Fruit fly (Drosophila melanogaster) whole organism, embryonic: ENCODE data around the gene CG18301.
A peak's percentile ranks its signal among the peaks of the same experiment; 100 is the strongest.

Source experiments
- ATbp ChIP-seq: fragments of 200-800 bp; sonication (Bioruptor generic); optimal IDR thresholded peaks from 2 replicates; lab custom pipeline; 2017; ENCODE audit warnings: missing biosample characterization, mild to moderate bottlenecking, missing genetic modification characterization, missing genetic modification reagents
- Bdp1 ChIP-seq: fragments of 200-800 bp; sonication (Bioruptor generic); optimal IDR thresholded peaks from 3 replicates; lab custom pipeline; 2016; ENCODE audit warnings: missing biosample characterization, missing genetic modification characterization
- CG10209 ChIP-seq: fragments of 200-800 bp; sonication (Bioruptor generic); optimal IDR thresholded peaks from 3 replicates; lab custom pipeline; 2017; ENCODE audit warnings: missing biosample characterization, mild to moderate bottlenecking, missing genetic modification characterization, missing genetic modification reagents
- CG10274 ChIP-seq: fragments of 200-800 bp; sonication (Bioruptor generic); optimal IDR thresholded peaks from 3 replicates; lab custom pipeline; 2017; ENCODE audit warnings: missing biosample characterization, mild to moderate bottlenecking, missing genetic modification characterization
- CG11398 ChIP-seq: fragments of 200-800 bp; sonication (Bioruptor generic); optimal IDR thresholded peaks from 2 replicates; lab custom pipeline; 2016; ENCODE audit warnings: missing biosample characterization, missing genetic modification characterization
- CG11695 ChIP-seq: fragments of 200-800 bp; sonication (Bioruptor generic); IDR thresholded peaks from 3 replicates; pipeline ENCODE4 v1.3.6; 2022; ENCODE audit warnings: missing biosample characterization, missing genetic modification characterization
- CG12155 ChIP-seq: fragments of 200-800 bp; sonication (Bioruptor generic); optimal IDR thresholded peaks from 3 replicates; lab custom pipeline; 2016; ENCODE audit warnings: missing biosample characterization, missing genetic modification characterization
- CG12219 ChIP-seq: fragments of 200-800 bp; sonication (Bioruptor generic); optimal IDR thresholded peaks from 3 replicates; lab custom pipeline; 2018; ENCODE audit warnings: missing biosample characterization, mild to moderate bottlenecking, missing genetic modification characterization
- CG13624 ChIP-seq: fragments of 200-800 bp; sonication (Bioruptor generic); optimal IDR thresholded peaks from 2 replicates; lab custom pipeline; 2016; ENCODE audit warnings: missing biosample characterization, missing genetic modification characterization
- CG14014 ChIP-seq: fragments of 200-800 bp; sonication (Bioruptor generic); IDR thresholded peaks from 2 replicates; pipeline ENCODE4 v1.3.6; 2022; ENCODE audit warnings: missing biosample characterization, missing genetic modification characterization
- CG14050 ChIP-seq: fragments of 200-800 bp; sonication (Bioruptor generic); IDR thresholded peaks from 3 replicates; pipeline ENCODE4 v1.3.6; 2022; ENCODE audit warnings: missing biosample characterization, missing genetic modification characterization
- CG14667 ChIP-seq: fragments of 200-800 bp; sonication (Bioruptor generic); IDR thresholded peaks from 2 replicates; pipeline ENCODE4 v1.3.6; 2022; ENCODE audit warnings: missing biosample characterization, missing genetic modification characterization
- CG15696 ChIP-seq: fragments of 200-800 bp; sonication (Bioruptor generic); optimal IDR thresholded peaks from 2 replicates; lab custom pipeline; 2019; ENCODE audit warnings: missing biosample characterization, mild to moderate bottlenecking, missing genetic modification characterization, moderate library complexity
- CG1602 ChIP-seq: fragments of 200-800 bp; sonication (Bioruptor generic); optimal IDR thresholded peaks from 3 replicates; lab custom pipeline; 2016; ENCODE audit warnings: missing biosample characterization, missing genetic modification characterization
- CG16815 ChIP-seq: fragments of 200-800 bp; sonication (Bioruptor generic); optimal IDR thresholded peaks from 3 replicates; lab custom pipeline; 2017; ENCODE audit warnings: missing biosample characterization, mild to moderate bottlenecking, missing genetic modification characterization
- CG17912 ChIP-seq: fragments of 200-800 bp; sonication (Bioruptor generic); optimal IDR thresholded peaks from 2 replicates; lab custom pipeline; 2018; ENCODE audit warnings: missing biosample characterization, mild to moderate bottlenecking, missing genetic modification characterization
- CG18599 ChIP-seq: fragments of 200-800 bp; sonication (Bioruptor generic); optimal IDR thresholded peaks from 3 replicates; lab custom pipeline; 2017; ENCODE audit warnings: missing biosample characterization, missing genetic modification characterization, mild to moderate bottlenecking, moderate library complexity, missing genetic modification reagents
- CG18619 ChIP-seq: fragments of 200-800 bp; sonication (Bioruptor generic); optimal IDR thresholded peaks from 3 replicates; lab custom pipeline; 2017; ENCODE audit warnings: missing biosample characterization, mild to moderate bottlenecking, missing genetic modification characterization
- CG30020 ChIP-seq: fragments of 200-800 bp; optimal IDR thresholded peaks from 2 replicates; lab custom pipeline; 2019; ENCODE audit warnings: missing biosample characterization, mild to moderate bottlenecking, missing genetic modification characterization, moderate library complexity
- CG30403 ChIP-seq: fragments of 200-800 bp; sonication (Bioruptor generic); optimal IDR thresholded peaks from 3 replicates; lab custom pipeline; 2016; ENCODE audit warnings: missing biosample characterization, missing genetic modification characterization
- CG31388 ChIP-seq: fragments of 200-800 bp; sonication (Bioruptor generic); optimal IDR thresholded peaks from 2 replicates; lab custom pipeline; 2016; ENCODE audit warnings: missing biosample characterization, missing genetic modification characterization
- CG33213 ChIP-seq: fragments of 200-800 bp; sonication (Bioruptor generic); optimal IDR thresholded peaks from 3 replicates; lab custom pipeline; 2016; ENCODE audit warnings: missing biosample characterization, missing genetic modification characterization
- CG3407 ChIP-seq: fragments of 200-800 bp; sonication (Bioruptor generic); optimal IDR thresholded peaks from 2 replicates; lab custom pipeline; 2018; ENCODE audit warnings: missing biosample characterization, mild to moderate bottlenecking, missing genetic modification characterization
- CG5180 ChIP-seq: fragments of 200-800 bp; sonication (Bioruptor generic); optimal IDR thresholded peaks from 3 replicates; lab custom pipeline; 2017; ENCODE audit warnings: missing biosample characterization, missing genetic modification characterization, mild to moderate bottlenecking, moderate library complexity, missing genetic modification reagents
- CG6272 ChIP-seq: fragments of 200-800 bp; sonication (Bioruptor generic); IDR thresholded peaks from 2 replicates; pipeline ENCODE4 v1.3.6; 2022; ENCODE audit warnings: missing biosample characterization, missing genetic modification characterization
- CG7745 ChIP-seq: fragments of 200-800 bp; sonication (Bioruptor generic); optimal IDR thresholded peaks from 2 replicates; lab custom pipeline; 2018; ENCODE audit warnings: missing biosample characterization, mild to moderate bottlenecking, missing genetic modification characterization, moderate library complexity
- CG8359 ChIP-seq: fragments of 200-800 bp; sonication (Bioruptor generic); optimal IDR thresholded peaks from 2 replicates; lab custom pipeline; 2017; ENCODE audit warnings: missing biosample characterization, mild to moderate bottlenecking, missing genetic modification characterization, borderline replicate concordance
- CG9727 ChIP-seq: fragments of 200-800 bp; sonication (Bioruptor generic); optimal IDR thresholded peaks from 3 replicates; lab custom pipeline; 2017; ENCODE audit warnings: missing biosample characterization, mild to moderate bottlenecking, missing genetic modification characterization
- CTCF ChIP-seq: fragments of 200-800 bp; sonication (Bioruptor generic); optimal IDR thresholded peaks from 2 replicates; lab custom pipeline; 2017; ENCODE audit warnings: missing biosample characterization, mild to moderate bottlenecking, missing genetic modification characterization, moderate library complexity
- D ChIP-seq, 2 experiments: fragments of 200-800 bp in 1 of 2; fragments of >200 bp in 1 of 2; sonication (Bioruptor generic) in 1 of 2; optimal IDR thresholded peaks; 2 replicates in 1 of 2; 3 replicates in 1 of 2; lab custom pipeline; 2017; ENCODE audit warnings: mild to moderate bottlenecking in 1 of 2, missing biosample characterization in 1 of 2, missing genetic modification characterization in 1 of 2, missing genetic modification reagents in 1 of 2
- D19B ChIP-seq: fragments of 200-800 bp; sonication (Bioruptor generic); optimal IDR thresholded peaks from 2 replicates; lab custom pipeline; 2017; ENCODE audit warnings: missing biosample characterization, mild to moderate bottlenecking, missing genetic modification characterization
- HLH3B ChIP-seq: fragments of 200-800 bp; sonication (Bioruptor generic); IDR thresholded peaks from 2 replicates; pipeline ENCODE4 v1.3.6; 2022; ENCODE audit warnings: missing biosample characterization, missing genetic modification characterization
- Poxn ChIP-seq: fragments of 200-800 bp; sonication (Bioruptor generic); IDR thresholded peaks from 2 replicates; pipeline ENCODE4 v1.3.6; 2022; ENCODE audit warnings: missing biosample characterization, missing genetic modification characterization
- Sox100B ChIP-seq: fragments of 200-800 bp; sonication (Bioruptor generic); optimal IDR thresholded peaks from 3 replicates; lab custom pipeline; 2018; ENCODE audit warnings: missing biosample characterization, mild to moderate bottlenecking, missing genetic modification characterization
- Spps ChIP-seq: fragments of 200-800 bp; sonication (Bioruptor generic); optimal IDR thresholded peaks from 2 replicates; lab custom pipeline; 2018; ENCODE audit warnings: missing biosample characterization, mild to moderate bottlenecking, missing genetic modification characterization
- Vsx1 ChIP-seq: fragments of 200-800 bp; sonication (Bioruptor generic); optimal IDR thresholded peaks from 2 replicates; lab custom pipeline; 2017; ENCODE audit warnings: missing biosample characterization, mild to moderate bottlenecking, missing genetic modification characterization, missing genetic modification reagents
- ara ChIP-seq: fragments of 200-800 bp; sonication (Bioruptor generic); IDR thresholded peaks from 2 replicates; pipeline ENCODE4 v1.3.6; 2022; ENCODE audit warnings: missing biosample characterization, missing genetic modification characterization
- br ChIP-seq: fragments of >200 bp; optimal IDR thresholded peaks from 2 replicates; lab custom pipeline; 2017
- chif ChIP-seq, 2 experiments: fragments of 200-800 bp; sonication (Bioruptor generic); optimal IDR thresholded peaks; 3 replicates each; lab custom pipeline; 2016; ENCODE audit warnings: missing biosample characterization in 2 of 2, missing genetic modification characterization in 2 of 2
- dpn ChIP-seq, 2 experiments: fragments of 200-800 bp; sonication (Bioruptor generic); optimal IDR thresholded peaks; 3 replicates each; lab custom pipeline; 2016; ENCODE audit warnings: missing biosample characterization in 2 of 2, missing genetic modification characterization in 2 of 2
- eyg ChIP-seq: fragments of 200-800 bp; sonication (Bioruptor generic); optimal IDR thresholded peaks from 3 replicates; lab custom pipeline; 2016; ENCODE audit warnings: missing biosample characterization, missing genetic modification characterization
- fd64A ChIP-seq: fragments of 200-800 bp; sonication (Bioruptor generic); optimal IDR thresholded peaks from 3 replicates; lab custom pipeline; 2018; ENCODE audit warnings: missing biosample characterization, mild to moderate bottlenecking, missing genetic modification characterization
- gsb ChIP-seq: fragments of 200-800 bp; sonication (Bioruptor generic); IDR thresholded peaks from 2 replicates; pipeline ENCODE4 v1.3.6; 2022; ENCODE audit warnings: missing biosample characterization, missing genetic modification characterization
- kni ChIP-seq: fragments of 200-800 bp; sonication (Bioruptor generic); optimal IDR thresholded peaks from 3 replicates; lab custom pipeline; 2017; ENCODE audit warnings: mild to moderate bottlenecking, missing biosample characterization, missing genetic modification reagents, missing genetic modification characterization
- nerfin-1 ChIP-seq: fragments of 200-800 bp; sonication (Bioruptor generic); optimal IDR thresholded peaks from 3 replicates; lab custom pipeline; 2019; ENCODE audit warnings: missing biosample characterization, mild to moderate bottlenecking, missing genetic modification characterization, moderate library complexity
- onecut ChIP-seq: fragments of 200-800 bp; sonication (Bioruptor generic); IDR thresholded peaks from 2 replicates; pipeline ENCODE4 v1.3.6; 2022; ENCODE audit warnings: missing biosample characterization, missing genetic modification characterization
- psq ChIP-seq: fragments of 200-800 bp; sonication (Bioruptor generic); optimal IDR thresholded peaks from 2 replicates; lab custom pipeline; 2017; ENCODE audit warnings: missing biosample characterization, missing genetic modification characterization
- run ChIP-seq: fragments of 200-800 bp; sonication (Bioruptor generic); optimal IDR thresholded peaks from 3 replicates; lab custom pipeline; 2018; ENCODE audit warnings: missing biosample characterization, mild to moderate bottlenecking, missing genetic modification characterization
- sd ChIP-seq: fragments of 200-800 bp; sonication (Bioruptor generic); optimal IDR thresholded peaks from 3 replicates; lab custom pipeline; 2018; ENCODE audit warnings: missing biosample characterization, mild to moderate bottlenecking, missing genetic modification characterization, moderate library complexity
- sna ChIP-seq: fragments of 200-800 bp; sonication (Bioruptor generic); IDR thresholded peaks from 2 replicates; pipeline ENCODE4 v1.3.6; 2022; ENCODE audit warnings: missing biosample characterization, missing genetic modification characterization; ENCODE audit not compliant: partially characterized antibody
- tio ChIP-seq: fragments of 200-800 bp; sonication (Bioruptor generic); optimal IDR thresholded peaks from 2 replicates; lab custom pipeline; 2017; ENCODE audit warnings: missing biosample characterization, missing genetic modification characterization, inconsistent platforms

The CG18301 gene

DNA sequence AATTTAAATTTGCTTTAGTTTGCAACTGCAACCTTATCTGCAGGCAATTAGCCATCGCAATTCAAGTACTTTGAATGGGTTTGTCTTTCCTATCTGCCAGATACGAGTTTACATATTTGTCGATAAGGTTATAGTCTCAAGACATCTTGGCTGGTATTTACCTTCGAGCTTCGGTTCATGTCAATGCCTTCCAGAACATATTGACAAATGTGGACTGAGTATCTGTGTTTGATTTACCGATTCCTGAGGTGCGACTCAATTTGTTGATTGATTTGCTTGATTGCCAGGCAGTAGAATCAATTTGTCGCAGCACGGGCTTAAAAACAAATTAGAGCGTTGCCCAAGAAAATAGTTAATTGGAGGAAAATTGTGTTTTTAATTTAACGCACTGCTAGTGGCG lies 21.2 kb downstream of the CG18301 start (continued):
- TF ChIP-seq chif (GFP tag; optimal IDR thresholded peaks at IDR 0.05; lab: Kevin White, UChicago) (peak; percentile 21 to 42), CG6272 (no peak), CG12155 (no peak), CG9727 (GFP tag; lab: Kevin White, UChicago) (peak; percentile 65), gsb (GFP tag; lab: Robert Waterston, UW) (no peak), CG14014 (GFP tag; lab: Robert Waterston, UW) (peak; percentile 31; the same call in 1 of the 2 replicates), CG12219 (GFP tag; lab: Kevin White, UChicago) (peak; percentile 27), Spps (tag; lab: Kevin White, UChicago) (peak; percentile 7), CG11695 (0 out of 3 replicates have a peak, but pooled peaks have one; percentile 35), psq (GFP tag; lab: Kevin White, UChicago) (no peak), HLH3B (GFP tag; lab: Robert Waterston, UW) (no peak; the same call in 1 of the 2 replicates), CG10209 (GFP tag; lab: Kevin White, UChicago) (peak; percentile 62), kni (GFP tag; lab: Kevin White, UChicago) (peak; percentile 17), CG16815 (GFP tag; lab: Kevin White, UChicago) (no peak), CTCF (no peak), CG5180 (peak; percentile 28), Sox100B (GFP tag; lab: Kevin White, UChicago) (peak; percentile 4), nerfin-1 (tag; lab: Kevin White, UChicago) (peak; percentile 24), CG33213 (peak; percentile 6), CG7745 (tag; lab: Kevin White, UChicago) (peak; percentile 86), CG1602 (GFP tag; lab: Kevin White, UChicago) (peak; percentile 33), sd (tag; lab: Kevin White, UChicago) (peak; percentile 35), sna (GFP tag; lab: Robert Waterston, UW) (no peak), D19B (no peak), Vsx1 (GFP tag; lab: Kevin White, UChicago) (peak; percentile 58), CG30020 (tag; lab: Kevin White, UChicago) (no peak), ATbp (GFP tag; lab: Kevin White, UChicago) (peak; percentile 33), tio (GFP tag; lab: Kevin White, UChicago) (peak; percentile 14), run (tag; lab: Kevin White, UChicago) (no peak), CG13624 (GFP tag; lab: Kevin White, UChicago) (no peak), ara (peak; percentile 66), CG18619 (GFP tag; lab: Kevin White, UChicago) (peak; percentile 10), CG8359 (GFP tag; lab: Kevin White, UChicago) (peak; percentile 33), onecut (GFP tag; lab: Robert Waterston, UW) (peak; percentile 31; the same call in 1 of the 2 replicates), CG30403 (GFP tag; lab: Kevin White, UChicago) (no peak), CG17912 (no peak), CG10274 (GFP tag; lab: Kevin White, UChicago) (no peak), fd64A (GFP tag; lab: Kevin White, UChicago) (peak; percentile 58), Poxn (GFP tag; lab: Robert Waterston, UW) (no peak), dpn (GFP tag; optimal IDR thresholded peaks at IDR 0.05; lab: Kevin White, UChicago) (peak in 1 of 2 experiments; percentile 4), CG11398 (peak; percentile 31), CG14667 (GFP tag; lab: Robert Waterston, UW) (no peak), CG18599 (GFP tag; lab: Kevin White, UChicago) (peak; percentile 18), CG15696 (peak; percentile 82), br (lab: Kevin White, UChicago) (no peak), D (optimal IDR thresholded peaks at IDR 0.05; lab: Kevin White, UChicago) (no peak), D (GFP tag; optimal IDR thresholded peaks at IDR 0.05; lab: Kevin White, UChicago) (peak; percentile 28), Bdp1 (GFP tag; lab: Kevin White, UChicago) (peak; percentile 43), CG3407 (GFP tag; lab: Kevin White, UChicago) (peak; percentile 44), eyg (GFP tag; lab: Kevin White, UChicago) (no peak), CG31388 (no peak), CG14050 (no peak)
